Fruit fly (Drosophila melanogaster): ENCODE data around the gene Orct2.

Orct2 gene

dm6 chr3R:24261380-24262021, 11.3 kb upstream of the Orct2 start:
- TF ChIP-seq CG8478 (optimal IDR thresholded peaks at IDR 0.05) (no peak), CTCF (optimal IDR thresholded peaks at IDR 0.05) (no peak)

dm6 chr3R:24262923-24263322, 9.9 kb upstream of the Orct2 start:
- TF ChIP-seq CTCF (optimal IDR thresholded peaks at IDR 0.05) = no peak
- TF ChIP-seq CG8478 (optimal IDR thresholded peaks at IDR 0.05) = no peak

dm6 chr3R:24263588-24264413, 9.0 kb upstream of the Orct2 start:
- TF ChIP-seq CG8478 (optimal IDR thresholded peaks at IDR 0.05) (no peak), CTCF (optimal IDR thresholded peaks at IDR 0.05) (no peak)

- TF ChIP-seq CG8478 (optimal IDR thresholded peaks at IDR 0.05) (no peak), CTCF (optimal IDR thresholded peaks at IDR 0.05) (no peak)
Observed at dm6 chr3R:24264414-24265363, 8.1 kb upstream of the Orct2 start.

- TF ChIP-seq CTCF (optimal IDR thresholded peaks at IDR 0.05) (no peak), CG8478 (optimal IDR thresholded peaks at IDR 0.05) (no peak)
Observed at dm6 chr3R:24266786-24267579, 5.8 kb upstream of the Orct2 start.

- TF ChIP-seq CTCF (optimal IDR thresholded peaks at IDR 0.05) (no peak), CG8478 (optimal IDR thresholded peaks at IDR 0.05) (no peak)
Observed at dm6 chr3R:24267580-24268202, 5.1 kb upstream of the Orct2 start.

- no peak for TF ChIP-seq CTCF (optimal IDR thresholded peaks at IDR 0.05)
- no peak for TF ChIP-seq CG8478 (optimal IDR thresholded peaks at IDR 0.05)
Observed at dm6 chr3R:24268293-24268692, 4.5 kb upstream of the Orct2 start.

dm6 chr3R:24270034-24270433, 2.8 kb upstream of the Orct2 start:
- TF ChIP-seq CG8478 (optimal IDR thresholded peaks at IDR 0.05) (no peak), CTCF (optimal IDR thresholded peaks at IDR 0.05) (no peak)

dm6 chr3R:24270578-24270977, 2.3 kb upstream of the Orct2 start:
- TF ChIP-seq CTCF (optimal IDR thresholded peaks at IDR 0.05) = no peak
- no peak for TF ChIP-seq CG8478 (optimal IDR thresholded peaks at IDR 0.05)

- TF ChIP-seq CG8478 (optimal IDR thresholded peaks at IDR 0.05) (no peak), CTCF (optimal IDR thresholded peaks at IDR 0.05) (peak; percentile 53 to 56)
Observed at dm6 chr3R:24271071-24271470, 1.8 kb upstream of the Orct2 start, which contains the start of gene jar. Gene jar (minus strand): TSS chr3R:24271233.

dm6 chr3R:24272232-24272631, 597 bp upstream of the Orct2 start:
- TF ChIP-seq CTCF (optimal IDR thresholded peaks at IDR 0.05) (no peak), CG8478 (optimal IDR thresholded peaks at IDR 0.05) (no peak)

- no peak for TF ChIP-seq CTCF (optimal IDR thresholded peaks at IDR 0.05)
- TF ChIP-seq CG8478 (optimal IDR thresholded peaks at IDR 0.05) = no peak
Observed at dm6 chr3R:24274212-24274611, 1.4 kb downstream of the Orct2 start.

- TF ChIP-seq CG8478 (optimal IDR thresholded peaks at IDR 0.05) = no peak
- no peak for TF ChIP-seq CTCF (optimal IDR thresholded peaks at IDR 0.05)
Observed at dm6 chr3R:24275463-24275862, 2.6 kb downstream of the Orct2 start.
